Worm (Caenorhabditis elegans) whole organism, L4/young adult: ENCODE results near the gene M03C11.6.

Experiments used
- W03F9.2 ChIP-seq: fragments of 150-350 bp; optimal IDR thresholded peaks from 2 replicates; lab custom pipeline; 2014; ENCODE audit warnings: missing biosample characterization, missing genetic modification characterization
- him-1 ChIP-seq: sonication (generic microtip); optimal IDR thresholded peaks from 2 replicates; lab custom pipeline; 2016; ENCODE audit warnings: missing genotype, missing genetic modification reagents, missing genetic modification characterization, missing compliant biosample characterization

DNA sequence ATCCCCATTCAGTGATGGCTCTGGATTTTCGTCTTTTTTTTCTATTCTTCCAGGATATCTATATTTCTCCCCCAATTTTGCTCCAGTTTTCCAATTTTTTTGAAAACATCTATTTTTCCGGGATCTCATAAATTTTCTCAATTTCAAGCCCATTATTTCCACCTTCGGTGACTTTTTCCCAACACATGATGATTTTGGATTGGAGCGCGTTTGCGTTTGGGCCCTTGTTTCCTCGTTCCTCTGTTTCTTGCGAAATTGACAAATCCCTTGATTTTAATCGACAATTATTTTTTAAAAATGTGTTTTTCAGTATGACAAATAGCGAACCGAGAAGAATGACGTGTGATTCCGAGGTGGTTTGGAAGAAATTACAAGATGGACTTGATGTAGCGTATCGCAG is 47.1 kb upstream of the M03C11.6 start, which contains the start of gene cul-1:
- TF ChIP-seq W03F9.2 (tag; lab: Kevin White, UChicago): no peak
- TF ChIP-seq him-1 (tag; lab: Kevin White, UChicago): no peak
